Comparison of ENCODE assay signal across 5 worm cellular contexts in the genomic region with DNA sequence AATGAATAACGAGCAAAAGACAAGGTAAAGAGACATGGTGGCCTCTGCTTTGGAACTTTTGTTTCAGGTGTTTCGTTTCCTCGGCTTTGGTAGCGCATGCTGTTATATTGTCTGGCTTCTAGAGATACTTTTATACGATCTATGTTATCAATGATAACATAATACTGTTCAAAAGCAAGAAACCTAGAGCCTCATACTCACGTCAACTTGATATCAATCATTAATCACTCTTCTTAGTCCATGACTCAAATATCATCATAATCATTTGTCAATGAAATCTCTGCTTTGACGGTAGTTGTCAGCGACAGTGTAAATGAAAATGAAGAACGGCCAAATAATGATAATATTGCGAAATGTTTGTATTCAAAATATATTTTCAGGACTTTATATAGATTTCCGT.
TF ChIP-seq lines count a peak whose summit lies in the region.

No protein-coding gene starts in this region.

TF ChIP-seq in whole organism, L1 larva, 84 proteins besides CTCF, POLR2A, EP300 and RAD21:
- peak in 3 of 6 experiments; percentile 1 to 28 (median 17) for TF ChIP-seq elt-3 (tag; optimal IDR thresholded peaks at IDR 0.05; lab: Kevin White, UChicago)
- TF ChIP-seq nhr-28 (tag; optimal IDR thresholded peaks at IDR 0.05; lab: Kevin White, UChicago) = no peak
- peak; percentile 30 for TF ChIP-seq lin-14 (GFP tag; optimal IDR thresholded peaks at IDR 0.05; lab: Kevin White, UChicago)
- peak; percentile 32 for TF ChIP-seq blmp-1 (tag; optimal IDR thresholded peaks at IDR 0.05; lab: Kevin White, UChicago)
- TF ChIP-seq nhr-20 (tag; optimal IDR thresholded peaks at IDR 0.05; lab: Kevin White, UChicago) = peak; percentile 6
TF ChIP-seq in whole organism, L1 larva: peak in this region for 4.

TF ChIP-seq in whole organism, L2 larva, 48 proteins besides CTCF, POLR2A, EP300 and RAD21:
- peak; percentile 37 for TF ChIP-seq sma-3 (GFP tag; optimal IDR thresholded peaks at IDR 0.05; lab: Kevin White, UChicago)
- no peak for TF ChIP-seq lin-13 (GFP tag; optimal IDR thresholded peaks at IDR 0.05; lab: Kevin White, UChicago)
- no peak for TF ChIP-seq lin-11 (tag; optimal IDR thresholded peaks at IDR 0.05; lab: Kevin White, UChicago)
- TF ChIP-seq fos-1 (tag; optimal IDR thresholded peaks at IDR 0.05; lab: Kevin White, UChicago) = peak; percentile 26
- TF ChIP-seq nhr-12 (tag; optimal IDR thresholded peaks at IDR 0.05; lab: Kevin White, UChicago) = no peak
- no peak for TF ChIP-seq ZK546.5 (tag; optimal IDR thresholded peaks at IDR 0.05; lab: Kevin White, UChicago)
- no peak for TF ChIP-seq ama-1 (optimal IDR thresholded peaks at IDR 0.05; lab: Kevin White, UChicago)
- no peak for TF ChIP-seq mdl-1 (tag; optimal IDR thresholded peaks at IDR 0.05; lab: Kevin White, UChicago)
- peak; percentile 58 for TF ChIP-seq sma-9 (GFP tag; optimal IDR thresholded peaks at IDR 0.05; lab: Kevin White, UChicago)
- TF ChIP-seq sma-9 (tag; optimal IDR thresholded peaks at IDR 0.05; lab: Kevin White, UChicago) = no peak
- no peak for TF ChIP-seq elt-1 (tag; optimal IDR thresholded peaks at IDR 0.05; lab: Kevin White, UChicago)

TF ChIP-seq in whole organism, L3 larva, 47 proteins besides CTCF, POLR2A, EP300 and RAD21:
- TF ChIP-seq R02D3.7 (tag; optimal IDR thresholded peaks at IDR 0.05; lab: Kevin White, UChicago) (peak; percentile 11), elt-3 (tag; optimal IDR thresholded peaks at IDR 0.05; lab: Kevin White, UChicago) (peak in 2 of 3 experiments; percentile 86 to 93), lin-15B (tag; optimal IDR thresholded peaks at IDR 0.05; lab: Kevin White, UChicago) (no peak), ceh-82 (tag; optimal IDR thresholded peaks at IDR 0.05; lab: Kevin White, UChicago) (no peak), elt-2 (tag; optimal IDR thresholded peaks at IDR 0.05; lab: Kevin White, UChicago) (no peak), nhr-23 (tag; optimal IDR thresholded peaks at IDR 0.05; lab: Kevin White, UChicago) (peak; percentile 25), nhr-25 (tag; optimal IDR thresholded peaks at IDR 0.05; lab: Kevin White, UChicago) (peak; percentile 53)

TF ChIP-seq in whole organism, mixed stage, embryonic, 35 proteins besides CTCF, POLR2A, EP300 and RAD21:
- TF ChIP-seq nhr-12 (tag; optimal IDR thresholded peaks at IDR 0.05; lab: Kevin White, UChicago) = no peak
- no peak for TF ChIP-seq ceh-83 (GFP tag; optimal IDR thresholded peaks at IDR 0.05; lab: Kevin White, UChicago)
- no peak for TF ChIP-seq bed-3 (GFP tag; optimal IDR thresholded peaks at IDR 0.05; lab: Kevin White, UChicago)
- TF ChIP-seq nhr-2 (tag; optimal IDR thresholded peaks at IDR 0.05; lab: Kevin White, UChicago) = no peak
- peak; percentile 30 for TF ChIP-seq unc-62 (GFP tag; optimal IDR thresholded peaks at IDR 0.05; lab: Kevin White, UChicago)

TF ChIP-seq in whole organism, young adult, 124 proteins besides CTCF, POLR2A, EP300 and RAD21:
- TF ChIP-seq somi-1 (GFP tag; optimal IDR thresholded peaks at IDR 0.05; lab: Kevin White, UChicago) (peak; percentile 7), nfya-1 (tag; optimal IDR thresholded peaks at IDR 0.05; lab: Kevin White, UChicago; ENCODE audit: borderline replicate concordance, insufficient read depth) (no peak)
TF ChIP-seq in whole organism, young adult: peak in this region for 1.
